Fruit fly (Drosophila melanogaster): ENCODE results near the gene CG12024.

CG12024 gene

DNA sequence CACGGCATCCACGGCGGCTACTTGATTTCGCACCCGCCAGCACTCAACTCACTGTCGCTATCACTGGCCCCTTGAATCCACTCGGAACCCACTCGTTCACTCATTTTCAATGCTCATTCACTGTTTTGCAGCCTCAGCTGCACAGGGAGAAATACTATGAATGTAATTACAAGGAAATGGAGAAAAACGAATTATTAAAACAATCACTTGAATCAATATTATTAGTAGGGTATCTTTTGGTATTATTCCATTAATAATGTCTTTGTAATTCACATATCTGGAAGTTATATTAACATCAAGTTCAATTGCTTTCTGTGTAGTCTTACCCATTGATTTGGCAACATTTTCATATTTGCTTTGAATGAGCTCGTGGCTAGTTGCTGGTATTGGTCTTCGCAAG lies 43.7 kb downstream of the CG12024 start (continued):
- peak; percentile 39 for TF ChIP-seq OdsH (GFP tag; optimal IDR thresholded peaks at IDR 0.05)
- TF ChIP-seq CG8119 (GFP tag; IDR thresholded peaks at IDR 0.05), result peak; percentile 90
- TF ChIP-seq Hr39 (GFP tag; optimal IDR thresholded peaks at IDR 0.05), result no peak
- no peak for TF ChIP-seq esn (GFP tag; optimal IDR thresholded peaks at IDR 0.05)
- TF ChIP-seq CG11294 (GFP tag; IDR thresholded peaks at IDR 0.05), result peak; percentile 74
- TF ChIP-seq fd59A (GFP tag; optimal IDR thresholded peaks at IDR 0.05), result no peak
- TF ChIP-seq Eip75B (GFP tag; optimal IDR thresholded peaks at IDR 0.05), result peak; percentile 32
- peak; percentile 66 for TF ChIP-seq achi (GFP tag; optimal IDR thresholded peaks at IDR 0.05)
- TF ChIP-seq acj6 (GFP tag; optimal IDR thresholded peaks at IDR 0.05), result no peak
- no peak for TF ChIP-seq CG34406 (GFP tag; optimal IDR thresholded peaks at IDR 0.05)

dm6 chr3L:1904440-1904839 lies 47.5 kb downstream of the CG12024 start:
- no peak for TF ChIP-seq Hr38 (GFP tag; optimal IDR thresholded peaks at IDR 0.05)
- TF ChIP-seq CG8119 (GFP tag; IDR thresholded peaks at IDR 0.05), result 0 out of 3 replicates have a peak, but pooled peaks have one; percentile 16
- peak; percentile 65 for TF ChIP-seq Eip78C (GFP tag)
- TF ChIP-seq CG32006 (GFP tag; optimal IDR thresholded peaks at IDR 0.05), result peak; percentile 56
- peak; percentile 5 for TF ChIP-seq CG6276 (GFP tag; optimal IDR thresholded peaks at IDR 0.05)
- peak; percentile 38; the same call in 1 of the 2 replicates for TF ChIP-seq CG15336 (GFP tag; IDR thresholded peaks at IDR 0.05)
- peak; percentile 38; the same call in 2 of the 3 replicates for TF ChIP-seq eg (GFP tag; IDR thresholded peaks at IDR 0.05)
- TF ChIP-seq CG1621 (tag; optimal IDR thresholded peaks at IDR 0.05), result no peak

DNA sequence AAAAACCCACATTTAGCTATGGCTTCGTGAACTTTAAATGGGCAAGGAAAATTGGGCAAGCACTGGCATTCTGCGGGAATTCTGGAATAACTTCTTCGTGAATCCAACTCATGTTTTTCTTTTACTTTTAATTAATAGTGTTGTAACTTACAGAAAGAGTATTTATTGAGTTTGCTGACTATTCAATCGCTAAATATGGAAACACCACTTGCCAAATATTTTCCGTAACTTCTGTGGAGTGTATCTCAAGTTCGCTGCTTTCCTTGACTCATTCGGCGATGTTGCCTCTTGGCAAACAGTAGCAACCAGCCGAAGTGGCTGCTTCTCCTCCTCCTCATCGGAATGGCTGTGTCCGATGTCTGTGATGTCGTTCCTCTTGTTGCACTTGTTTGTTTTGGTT lies 48.3 kb downstream of the CG12024 start:
- peak; percentile 33 for TF ChIP-seq CG8632 (GFP tag; optimal IDR thresholded peaks at IDR 0.05)
- no peak for TF ChIP-seq Eip75B (GFP tag; optimal IDR thresholded peaks at IDR 0.05)
- peak; percentile 49 for TF ChIP-seq svp (GFP tag)
- peak; percentile 54 for TF ChIP-seq OdsH (GFP tag; optimal IDR thresholded peaks at IDR 0.05)
- TF ChIP-seq ss (GFP tag; optimal IDR thresholded peaks at IDR 0.05), result no peak
- no peak for TF ChIP-seq CG9139 (GFP tag; optimal IDR thresholded peaks at IDR 0.05)
- TF ChIP-seq Smox (GFP tag; optimal IDR thresholded peaks at IDR 0.05), result peak; percentile 25
- peak; percentile 69 for TF ChIP-seq dac (GFP tag; optimal IDR thresholded peaks at IDR 0.05)
- peak; percentile 52 for TF ChIP-seq net (GFP tag; optimal IDR thresholded peaks at IDR 0.05)
- peak; percentile 6 for TF ChIP-seq CG3032 (tag; optimal IDR thresholded peaks at IDR 0.05)
- no peak for TF ChIP-seq Blimp-1 (GFP tag; optimal IDR thresholded peaks at IDR 0.05)
- TF ChIP-seq CG4318 (GFP tag; optimal IDR thresholded peaks at IDR 0.05), result peak; percentile 71
- no peak for TF ChIP-seq fd85E (GFP tag; optimal IDR thresholded peaks at IDR 0.05)
- TF ChIP-seq Hr4 (GFP tag; optimal IDR thresholded peaks at IDR 0.05), result peak; percentile 75
- TF ChIP-seq CG6808 (GFP tag; optimal IDR thresholded peaks at IDR 0.05), result peak; percentile 21
- TF ChIP-seq Sox102F (GFP tag; optimal IDR thresholded peaks at IDR 0.05), result peak; percentile 11
- no peak for TF ChIP-seq CG8319 (GFP tag; optimal IDR thresholded peaks at IDR 0.05)
- TF ChIP-seq spab (GFP tag; optimal IDR thresholded peaks at IDR 0.05), result peak; percentile 3
- peak; percentile 49 for TF ChIP-seq CG7368 (GFP tag; optimal IDR thresholded peaks at IDR 0.05)
- peak; percentile 52 for TF ChIP-seq acj6 (GFP tag; optimal IDR thresholded peaks at IDR 0.05)
- TF ChIP-seq CG6163 (GFP tag; IDR thresholded peaks at IDR 0.05), result no peak
- no peak for TF ChIP-seq vri (GFP tag; optimal IDR thresholded peaks at IDR 0.05)
- TF ChIP-seq CG1621 (tag; optimal IDR thresholded peaks at IDR 0.05), result no peak
- no peak for TF ChIP-seq Sox14 (GFP tag; optimal IDR thresholded peaks at IDR 0.05)
- peak; percentile 41 for TF ChIP-seq CG11902 (GFP tag; optimal IDR thresholded peaks at IDR 0.05)
- TF ChIP-seq fd59A (GFP tag; optimal IDR thresholded peaks at IDR 0.05), result no peak
- TF ChIP-seq salr (GFP tag; optimal IDR thresholded peaks at IDR 0.05), result peak in 1 of 2 experiments; percentile 10
- TF ChIP-seq Eip93F (GFP tag; optimal IDR thresholded peaks at IDR 0.05), result no peak
- TF ChIP-seq CG6276 (GFP tag; optimal IDR thresholded peaks at IDR 0.05), result peak; percentile 62
- peak; percentile 91 for TF ChIP-seq Eip78C (GFP tag)
- TF ChIP-seq Ets21C (GFP tag; optimal IDR thresholded peaks at IDR 0.05), result no peak
- no peak for TF ChIP-seq eg (GFP tag; IDR thresholded peaks at IDR 0.05)
- no peak for TF ChIP-seq cyc (GFP tag; optimal IDR thresholded peaks at IDR 0.05)
- peak; percentile 74 for TF ChIP-seq CG15336 (GFP tag; IDR thresholded peaks at IDR 0.05)
- no peak for TF ChIP-seq fkh (GFP tag; optimal IDR thresholded peaks at IDR 0.05)
- TF ChIP-seq Gug (GFP tag; IDR thresholded peaks at IDR 0.05), result no peak
- no peak for TF ChIP-seq topi (GFP tag; optimal IDR thresholded peaks at IDR 0.05)
- TF ChIP-seq Hr38 (GFP tag; optimal IDR thresholded peaks at IDR 0.05), result no peak
- peak; percentile 9 for TF ChIP-seq CG10669 (GFP tag; optimal IDR thresholded peaks at IDR 0.05)
- TF ChIP-seq CG6854 (GFP tag; optimal IDR thresholded peaks at IDR 0.05), result no peak
- peak; percentile 66; the same call in 2 of the 3 replicates for TF ChIP-seq CG8119 (GFP tag; IDR thresholded peaks at IDR 0.05)

Data from whole organism, prepupa.